Fruit fly (Drosophila melanogaster) whole organism, embryonic: ENCODE measurements around the gene pdm2.

Experiments used
- Awh ChIP-seq: fragments of 200-800 bp; sonication (Bioruptor generic); IDR thresholded peaks from 2 replicates; pipeline ENCODE4, ENCODE4 v1.3.6; 2022; ENCODE audit warnings: missing biosample characterization, missing genetic modification characterization
- CG10565 ChIP-seq: fragments of 200-800 bp; sonication (Bioruptor generic); optimal IDR thresholded peaks from 3 replicates; lab custom pipeline; 2016; ENCODE audit warnings: missing biosample characterization, mild to moderate bottlenecking, missing genetic modification characterization
- CG10979 ChIP-seq: fragments of 200-800 bp; sonication (Bioruptor generic); optimal IDR thresholded peaks from 2 replicates; lab custom pipeline; 2018; ENCODE audit warnings: missing biosample characterization, mild to moderate bottlenecking, missing genetic modification characterization, moderate library complexity
- CG11504 ChIP-seq: fragments of 200-800 bp; sonication (Bioruptor generic); optimal IDR thresholded peaks from 3 replicates; lab custom pipeline; 2019; ENCODE audit warnings: missing biosample characterization, mild to moderate bottlenecking, missing genetic modification characterization, moderate library complexity
- CG13287 ChIP-seq: fragments of 200-800 bp; sonication (Bioruptor generic); IDR thresholded peaks from 2 replicates; pipeline ENCODE4 v1.3.6; 2022; ENCODE audit warnings: missing biosample characterization, missing genetic modification characterization; ENCODE audit not compliant: partially characterized antibody
- CG13624 ChIP-seq: fragments of 200-800 bp; sonication (Bioruptor generic); optimal IDR thresholded peaks from 2 replicates; lab custom pipeline; 2016; ENCODE audit warnings: missing biosample characterization, missing genetic modification characterization
- CG15073 ChIP-seq: fragments of 200-800 bp; sonication (Bioruptor generic); optimal IDR thresholded peaks from 2 replicates; lab custom pipeline; 2016; ENCODE audit warnings: missing biosample characterization, missing genetic modification characterization
- CG16863 ChIP-seq: fragments of 200-800 bp; sonication (Bioruptor generic); optimal IDR thresholded peaks from 3 replicates; lab custom pipeline; 2016; ENCODE audit warnings: missing biosample characterization, missing genetic modification characterization
- CG18262 ChIP-seq: fragments of 200-800 bp; optimal IDR thresholded peaks from 3 replicates; lab custom pipeline; 2019; ENCODE audit warnings: missing biosample characterization, mild to moderate bottlenecking, missing genetic modification characterization, moderate library complexity
- CG1832 ChIP-seq: fragments of 200-800 bp; sonication (Bioruptor generic); optimal IDR thresholded peaks from 2 replicates; lab custom pipeline; 2017; ENCODE audit warnings: missing biosample characterization, mild to moderate bottlenecking, missing genetic modification characterization, inconsistent platforms
- CG30403 ChIP-seq: fragments of 200-800 bp; sonication (Bioruptor generic); optimal IDR thresholded peaks from 3 replicates; lab custom pipeline; 2016; ENCODE audit warnings: missing biosample characterization, missing genetic modification characterization
- CG31441 ChIP-seq: fragments of 200-800 bp; sonication (Bioruptor generic); IDR thresholded peaks from 2 replicates; pipeline ENCODE4 v1.3.6; 2022; ENCODE audit warnings: missing biosample characterization, missing genetic modification characterization
- CG6791 ChIP-seq: fragments of 200-800 bp; sonication (Bioruptor generic); IDR thresholded peaks from 3 replicates; pipeline ENCODE4 v1.3.6; 2022; ENCODE audit warnings: missing biosample characterization, missing genetic modification characterization; ENCODE audit not compliant: partially characterized antibody
- CG6854 ChIP-seq: fragments of 200-800 bp; sonication (Bioruptor generic); optimal IDR thresholded peaks from 3 replicates; lab custom pipeline; 2017; ENCODE audit warnings: missing biosample characterization, mild to moderate bottlenecking, missing genetic modification characterization
- CG7786 ChIP-seq: fragments of 200-800 bp; sonication (Bioruptor generic); optimal IDR thresholded peaks from 2 replicates; lab custom pipeline; 2016; ENCODE audit warnings: missing biosample characterization, missing genetic modification characterization
- CG7839 ChIP-seq: fragments of 200-800 bp; sonication (Bioruptor generic); optimal IDR thresholded peaks from 3 replicates; lab custom pipeline; 2018; ENCODE audit warnings: missing biosample characterization, mild to moderate bottlenecking, missing genetic modification characterization, moderate library complexity
- CG8944 ChIP-seq: fragments of 200-800 bp; sonication (Bioruptor generic); optimal IDR thresholded peaks from 3 replicates; lab custom pipeline; 2016; ENCODE audit warnings: missing biosample characterization, missing genetic modification characterization
- CG9609 ChIP-seq: fragments of 200-800 bp; sonication (Bioruptor generic); optimal IDR thresholded peaks from 3 replicates; lab custom pipeline; 2016; ENCODE audit warnings: missing biosample characterization, missing genetic modification characterization
- CG9797 ChIP-seq: fragments of 200-800 bp; sonication (Bioruptor generic); optimal IDR thresholded peaks from 3 replicates; lab custom pipeline; 2018; ENCODE audit warnings: missing biosample characterization, mild to moderate bottlenecking, missing genetic modification characterization
- CG9932 ChIP-seq: fragments of 200-800 bp; sonication (Bioruptor generic); IDR thresholded peaks from 2 replicates; pipeline ENCODE4 v1.3.6; 2022; ENCODE audit warnings: missing biosample characterization, missing genetic modification characterization
- Chrac-16 ChIP-seq: fragments of 200-800 bp; sonication (Bioruptor generic); optimal IDR thresholded peaks from 3 replicates; lab custom pipeline; 2016; ENCODE audit warnings: missing biosample characterization, missing genetic modification characterization
- Dek ChIP-seq: fragments of 200-800 bp; sonication (Bioruptor generic); optimal IDR thresholded peaks from 3 replicates; lab custom pipeline; 2019; ENCODE audit warnings: missing biosample characterization, mild to moderate bottlenecking, missing genetic modification characterization, moderate library complexity
- Dll ChIP-seq: fragments of 200-800 bp; sonication (Bioruptor generic); IDR thresholded peaks from 4 replicates; pipeline ENCODE4 v1.3.6; 2022; ENCODE audit warnings: missing biosample characterization, missing genetic modification characterization; ENCODE audit not compliant: partially characterized antibody
- Fer1 ChIP-seq: fragments of 200-800 bp; sonication (Bioruptor generic); optimal IDR thresholded peaks from 2 replicates; lab custom pipeline; 2017; ENCODE audit warnings: missing biosample characterization, mild to moderate bottlenecking, missing genetic modification characterization
- Hmr ChIP-seq: fragments of 200-800 bp; sonication (Bioruptor generic); optimal IDR thresholded peaks from 3 replicates; lab custom pipeline; 2017; ENCODE audit warnings: mild to moderate bottlenecking, missing biosample characterization, missing genetic modification reagents, missing genetic modification characterization
- Lpt ChIP-seq: fragments of >200 bp; optimal IDR thresholded peaks from 2 replicates; lab custom pipeline; 2018; ENCODE audit warnings: missing biosample characterization, missing genetic modification characterization
- Mad ChIP-seq: fragments of 200-800 bp; sonication (Bioruptor generic); optimal IDR thresholded peaks from 2 replicates; lab custom pipeline; 2016; ENCODE audit warnings: missing biosample characterization, missing genetic modification characterization
- NC2β ChIP-seq: fragments of 200-800 bp; sonication (Bioruptor generic); optimal IDR thresholded peaks from 2 replicates; lab custom pipeline; 2016; ENCODE audit warnings: missing biosample characterization, missing genetic modification characterization
- Nf-YB ChIP-seq: fragments of 200-800 bp; sonication (Bioruptor generic); optimal IDR thresholded peaks from 3 replicates; lab custom pipeline; 2019; ENCODE audit warnings: missing biosample characterization, mild to moderate bottlenecking, missing genetic modification characterization, moderate library complexity
- Nf-YC ChIP-seq: fragments of 200-800 bp; optimal IDR thresholded peaks from 3 replicates; lab custom pipeline; 2019; ENCODE audit warnings: missing biosample characterization, mild to moderate bottlenecking, missing genetic modification characterization, moderate library complexity
- Opbp ChIP-seq: fragments of 200-800 bp; sonication (Bioruptor generic); IDR thresholded peaks from 3 replicates; pipeline ENCODE4 v1.3.6; 2022; ENCODE audit warnings: missing biosample characterization, missing genetic modification characterization; ENCODE audit not compliant: partially characterized antibody
- Ravus ChIP-seq: fragments of 200-800 bp; sonication (Bioruptor generic); IDR thresholded peaks from 2 replicates; pipeline ENCODE4 v1.3.6; 2022; ENCODE audit warnings: missing biosample characterization, missing genetic modification characterization
- bbx ChIP-seq: fragments of 200-800 bp; sonication (Bioruptor generic); IDR thresholded peaks from 2 replicates; pipeline ENCODE4 v1.3.6; 2022; ENCODE audit warnings: missing biosample characterization, missing genetic modification characterization; ENCODE audit not compliant: partially characterized antibody
- chm ChIP-seq: fragments of 200-800 bp; sonication (Bioruptor generic); IDR thresholded peaks from 2 replicates; pipeline ENCODE4 v1.3.6; 2022; ENCODE audit warnings: missing biosample characterization, missing genetic modification characterization
- croc ChIP-seq: fragments of 200-800 bp; sonication (Bioruptor generic); conservative IDR thresholded peaks from 3 replicates; pipeline ENCODE4 v1.3.6; 2022; ENCODE audit warnings: missing biosample characterization, missing genetic modification characterization
- crol ChIP-seq: fragments of 200-800 bp; sonication (Bioruptor generic); IDR thresholded peaks from 2 replicates; pipeline ENCODE4 v1.3.6; 2022; ENCODE audit warnings: missing biosample characterization, missing genetic modification characterization
- dan ChIP-seq: fragments of 200-800 bp; sonication (Bioruptor generic); IDR thresholded peaks from 2 replicates; pipeline ENCODE4 v1.3.6; 2022; ENCODE audit warnings: missing biosample characterization, missing genetic modification characterization
- dmrt99B ChIP-seq: fragments of 200-800 bp; sonication (Bioruptor generic); optimal IDR thresholded peaks from 2 replicates; lab custom pipeline; 2018; ENCODE audit warnings: missing biosample characterization, mild to moderate bottlenecking, missing genetic modification characterization, moderate library complexity
- ewg ChIP-seq: fragments of 200-800 bp; sonication (Bioruptor generic); optimal IDR thresholded peaks from 3 replicates; lab custom pipeline; 2017; ENCODE audit warnings: mild to moderate bottlenecking, missing biosample characterization, missing genetic modification reagents, missing genetic modification characterization
- fru ChIP-seq: fragments of >200 bp; optimal IDR thresholded peaks from 2 replicates; lab custom pipeline; 2017
- gsb-n ChIP-seq: fragments of 200-800 bp; sonication (Bioruptor generic); optimal IDR thresholded peaks from 3 replicates; lab custom pipeline; 2018; ENCODE audit warnings: missing biosample characterization, mild to moderate bottlenecking, missing genetic modification characterization
- luna ChIP-seq: fragments of 200-800 bp; sonication (Bioruptor generic); optimal IDR thresholded peaks from 2 replicates; lab custom pipeline; 2016; ENCODE audit warnings: missing biosample characterization, missing genetic modification characterization
- oc ChIP-seq: fragments of 200-800 bp; sonication (Bioruptor generic); optimal IDR thresholded peaks from 2 replicates; lab custom pipeline; 2018; ENCODE audit warnings: missing biosample characterization, mild to moderate bottlenecking, missing genetic modification characterization, moderate library complexity
- pb ChIP-seq: fragments of 200-800 bp; sonication (Bioruptor generic); optimal IDR thresholded peaks from 3 replicates; lab custom pipeline; 2016; ENCODE audit warnings: missing biosample characterization, missing genetic modification characterization
- sens ChIP-seq: fragments of 200-800 bp; sonication (Bioruptor generic); peaks from one replicate; lab custom pipeline; 2016; ENCODE audit warnings: missing biosample characterization, missing genetic modification characterization
- sr ChIP-seq: fragments of 200-800 bp; sonication (Bioruptor generic); IDR thresholded peaks from 3 replicates; pipeline ENCODE4 v1.3.6; 2022; ENCODE audit warnings: missing biosample characterization, missing genetic modification characterization
- tio ChIP-seq: fragments of 200-800 bp; sonication (Bioruptor generic); optimal IDR thresholded peaks from 2 replicates; lab custom pipeline; 2017; ENCODE audit warnings: missing biosample characterization, missing genetic modification characterization, inconsistent platforms
- ttk ChIP-seq: fragments of 200-800 bp; sonication (Bioruptor generic); IDR thresholded peaks from 2 replicates; pipeline ENCODE4 v2.1.2; 2022; ENCODE audit warnings: missing biosample characterization, missing genetic modification characterization
- twi ChIP-seq: fragments of 200-800 bp; optimal IDR thresholded peaks from 2 replicates; lab custom pipeline; 2019; ENCODE audit warnings: missing biosample characterization, mild to moderate bottlenecking, missing genetic modification characterization, moderate library complexity
- vvl ChIP-seq: fragments of 200-800 bp; sonication (Bioruptor generic); IDR thresholded peaks from 2 replicates; pipeline ENCODE4 v1.3.6; 2022; ENCODE audit warnings: missing biosample characterization, missing genetic modification characterization
- yki ChIP-seq: fragments of >200 bp; optimal IDR thresholded peaks from 3 replicates; lab custom pipeline; 2018
- zfh2 ChIP-seq: fragments of 200-800 bp; sonication (Bioruptor generic); optimal IDR thresholded peaks from 2 replicates; lab custom pipeline; 2016; ENCODE audit warnings: missing biosample characterization, missing genetic modification characterization

pdm2 gene

DNA sequence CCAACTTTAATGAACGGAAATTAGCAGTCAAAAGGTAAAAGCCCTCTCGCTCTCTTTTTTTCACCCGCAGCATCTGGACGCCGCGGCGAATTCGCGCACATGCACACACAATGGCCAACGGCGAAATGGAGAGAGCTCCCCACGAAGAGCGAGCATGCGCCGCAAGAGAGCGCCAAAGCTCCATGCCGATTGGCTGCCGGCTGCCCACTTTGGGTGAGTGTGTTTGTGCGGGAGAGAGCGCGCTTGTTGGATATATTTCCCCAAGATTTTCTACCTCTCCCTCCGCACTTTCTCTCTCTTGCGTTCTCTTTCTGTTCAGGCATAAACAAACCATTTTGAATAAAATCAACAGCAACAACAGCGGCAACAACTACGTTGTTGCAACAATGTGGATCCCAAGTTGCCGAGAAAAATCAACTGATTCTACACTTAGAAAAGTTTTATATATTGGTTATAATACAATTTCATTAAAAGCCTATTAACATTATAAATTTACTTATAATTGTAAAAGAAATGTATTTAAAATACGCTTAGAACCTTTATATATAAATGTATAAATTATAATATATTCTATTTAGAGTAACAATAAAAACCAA is 1.1 kb upstream of the pdm2 start (continued):
- peak; percentile 40; the same call in 1 of the 2 replicates for TF ChIP-seq CG31441 (GFP tag; lab: Robert Waterston, UW)
- no peak for TF ChIP-seq CG10565
- TF ChIP-seq CG15073 (GFP tag; lab: Kevin White, UChicago), result no peak
- TF ChIP-seq dmrt99B (tag; lab: Kevin White, UChicago), result peak; percentile 4
- TF ChIP-seq chm, result peak; percentile 7; the same call in 1 of the 2 replicates
- TF ChIP-seq Ravus (GFP tag; lab: Robert Waterston, UW), result no peak
- TF ChIP-seq Lpt (GFP tag; lab: Kevin White, UChicago), result no peak
- no peak for TF ChIP-seq CG9797 (GFP tag; lab: Kevin White, UChicago)
- TF ChIP-seq CG7839 (tag; lab: Kevin White, UChicago), result peak; percentile 23
- TF ChIP-seq sens (GFP tag; lab: Kevin White, UChicago), result peak; percentile 40
- TF ChIP-seq ewg (GFP tag; lab: Kevin White, UChicago), result peak; percentile 59
- TF ChIP-seq bbx (GFP tag; lab: Robert Waterston, UW), result no peak
- TF ChIP-seq CG1832 (GFP tag; lab: Kevin White, UChicago), result peak; percentile 0
- no peak for TF ChIP-seq CG9932
- TF ChIP-seq CG30403 (GFP tag; lab: Kevin White, UChicago), result no peak
- no peak for TF ChIP-seq croc
- no peak for TF ChIP-seq CG7786 (GFP tag; lab: Kevin White, UChicago)
- TF ChIP-seq CG13287 (GFP tag; lab: Robert Waterston, UW), result peak; percentile 29; the same call in 1 of the 2 replicates
- TF ChIP-seq Opbp, result no peak
- TF ChIP-seq CG11504 (tag; lab: Kevin White, UChicago), result peak; percentile 57
- peak; percentile 14 for TF ChIP-seq CG10979
- peak; percentile 16 for TF ChIP-seq gsb-n (tag; lab: Kevin White, UChicago)
- TF ChIP-seq tio (GFP tag; lab: Kevin White, UChicago), result no peak
- no peak for TF ChIP-seq luna (GFP tag; lab: Kevin White, UChicago)
- peak; percentile 20 for TF ChIP-seq oc (tag; lab: Kevin White, UChicago)
- no peak for TF ChIP-seq CG6791 (GFP tag; lab: Robert Waterston, UW)
- TF ChIP-seq CG8944, result no peak
- no peak for TF ChIP-seq NC2β (GFP tag; lab: Kevin White, UChicago)
- TF ChIP-seq fru, result no peak
- TF ChIP-seq Nf-YB (GFP tag; lab: Kevin White, UChicago), result peak; percentile 98
- no peak for TF ChIP-seq Chrac-16 (GFP tag; lab: Kevin White, UChicago)
- TF ChIP-seq Hmr (GFP tag; lab: Kevin White, UChicago), result no peak
- TF ChIP-seq vvl (GFP tag; lab: Robert Waterston, UW), result peak; percentile 87
- no peak for TF ChIP-seq zfh2
- TF ChIP-seq CG9609, result no peak
- no peak for TF ChIP-seq CG13624 (GFP tag; lab: Kevin White, UChicago)
- no peak for TF ChIP-seq CG6854 (GFP tag; lab: Kevin White, UChicago)
- peak; percentile 82 for TF ChIP-seq sr
- TF ChIP-seq crol (GFP tag; lab: Robert Waterston, UW), result peak; percentile 78
- TF ChIP-seq yki (lab: Kevin White, UChicago), result peak; percentile 61
- TF ChIP-seq pb, result no peak
- no peak for TF ChIP-seq Fer1
- TF ChIP-seq Dll (GFP tag; lab: Robert Waterston, UW), result peak; percentile 38; the same call in 1 of the 4 replicates
- peak; percentile 31 for TF ChIP-seq CG18262
- no peak for TF ChIP-seq dan (GFP tag; lab: Robert Waterston, UW)
- TF ChIP-seq ttk, result no peak
- TF ChIP-seq Nf-YC (tag; lab: Kevin White, UChicago), result peak; percentile 98
- TF ChIP-seq Awh (GFP tag; lab: Robert Waterston, UW), result no peak
- TF ChIP-seq Dek (tag; lab: Kevin White, UChicago), result no peak
- no peak for TF ChIP-seq twi (tag; lab: Kevin White, UChicago)
- TF ChIP-seq CG16863, result no peak
- no peak for TF ChIP-seq Mad (GFP tag; lab: Kevin White, UChicago)
